Fruit fly (Drosophila melanogaster) whole organism, wandering third instar larva: ENCODE data around the gene Tlk.

Experiments
- Abd-B ChIP-seq: fragments of >200 bp; optimal IDR thresholded peaks from 2 replicates; lab custom pipeline; 2017; ENCODE audit warnings: missing biosample characterization, missing genetic modification characterization
- CG32264 ChIP-seq: fragments of 200-800 bp; sonication (Bioruptor generic); optimal IDR thresholded peaks from 2 replicates; lab custom pipeline; 2016; ENCODE audit warnings: missing biosample characterization, missing genetic modification characterization
- CG9705 ChIP-seq: fragments of 200-800 bp; sonication (Bioruptor generic); optimal IDR thresholded peaks from 2 replicates; lab custom pipeline; 2018; ENCODE audit warnings: missing biosample characterization, mild to moderate bottlenecking, missing genetic modification characterization
- CrebA ChIP-seq: fragments of 200-800 bp; sonication (Bioruptor generic); optimal IDR thresholded peaks from 2 replicates; lab custom pipeline; 2016; ENCODE audit warnings: missing biosample characterization, mild to moderate bottlenecking, missing genetic modification characterization, borderline replicate concordance
- Dfd ChIP-seq: fragments of >200 bp; optimal IDR thresholded peaks from 2 replicates; lab custom pipeline; 2017; ENCODE audit warnings: missing biosample characterization, missing genetic modification characterization
- Dif ChIP-seq: fragments of 200-275, 200-300 bp; sonication (Bioruptor generic); optimal IDR thresholded peaks from 2 replicates; lab custom pipeline; 2018; ENCODE audit warnings: missing biosample characterization, missing genetic modification characterization; ENCODE audit not compliant: partially characterized antibody
- GATAd ChIP-seq: sonication (Bioruptor generic); optimal IDR thresholded peaks from 2 replicates; lab custom pipeline; 2016; ENCODE audit warnings: missing biosample characterization, missing genetic modification characterization
- HLH106 ChIP-seq: fragments of 200-800 bp; optimal IDR thresholded peaks from 3 replicates; lab custom pipeline; 2019; ENCODE audit warnings: missing biosample characterization, mild to moderate bottlenecking, missing genetic modification characterization, moderate library complexity
- Hnf4 ChIP-seq: fragments of 200-800 bp; sonication (Bioruptor generic); optimal IDR thresholded peaks from 2 replicates; lab custom pipeline; 2016; ENCODE audit warnings: missing biosample characterization, mild to moderate bottlenecking, missing genetic modification characterization
- Hr78 ChIP-seq: fragments of >200 bp; optimal IDR thresholded peaks from 2 replicates; lab custom pipeline; 2017; ENCODE audit warnings: missing biosample characterization, missing genetic modification characterization
- Hr83 ChIP-seq: fragments of 200-300 bp; sonication (Bioruptor generic); optimal IDR thresholded peaks from 2 replicates; lab custom pipeline; 2016; ENCODE audit warnings: missing biosample characterization, mild to moderate bottlenecking, missing genetic modification characterization, moderate library complexity; ENCODE audit not compliant: poor library complexity, severe bottlenecking
- Jra ChIP-seq: sonication (Bioruptor generic); optimal IDR thresholded peaks from 2 replicates; lab custom pipeline; 2016; ENCODE audit warnings: missing biosample characterization, missing genetic modification characterization
- Mio ChIP-seq: sonication (Bioruptor generic); optimal IDR thresholded peaks from 2 replicates; lab custom pipeline; 2016; ENCODE audit warnings: missing biosample characterization, missing genetic modification characterization
- Myc ChIP-seq: fragments of >200 bp; optimal IDR thresholded peaks from 2 replicates; lab custom pipeline; 2017
- N ChIP-seq: fragments of >200 bp; optimal IDR thresholded peaks from 2 replicates; lab custom pipeline; 2018; ENCODE audit warnings: missing biosample characterization, missing external identifiers, missing genetic modification characterization
- OdsH ChIP-seq: fragments of 200-800 bp; sonication (Bioruptor generic); optimal IDR thresholded peaks from 2 replicates; lab custom pipeline; 2016; ENCODE audit warnings: missing biosample characterization, mild to moderate bottlenecking, missing genetic modification characterization
- Rel ChIP-seq, 2 experiments: fragments of 200-800 bp; sonication (Bioruptor generic) in 1 of 2; optimal IDR thresholded peaks; 2 replicates in 1 of 2; 3 replicates in 1 of 2; lab custom pipeline; 2016 to 2019; ENCODE audit warnings: mild to moderate bottlenecking in 2 of 2, missing biosample characterization in 2 of 2, missing genetic modification characterization in 2 of 2, moderate library complexity in 1 of 2
- Sp1 ChIP-seq: fragments of 200-800 bp; sonication (Bioruptor generic); optimal IDR thresholded peaks from 3 replicates; lab custom pipeline; 2019; ENCODE audit warnings: missing biosample characterization, mild to moderate bottlenecking, missing genetic modification characterization, moderate library complexity
- Vsx2 ChIP-seq: fragments of 200-300, 225-300 bp; sonication (Bioruptor generic); optimal IDR thresholded peaks from 2 replicates; lab custom pipeline; 2018; ENCODE audit warnings: missing biosample characterization, missing genetic modification characterization; ENCODE audit not compliant: partially characterized antibody
- br ChIP-seq: fragments of 200-800 bp; sonication (Bioruptor generic); optimal IDR thresholded peaks from 2 replicates; lab custom pipeline; 2016; ENCODE audit warnings: missing biosample characterization, missing genetic modification characterization
- brk ChIP-seq: fragments of 200-800 bp; sonication (Bioruptor generic); optimal IDR thresholded peaks from 2 replicates; lab custom pipeline; 2016; ENCODE audit warnings: missing biosample characterization, mild to moderate bottlenecking, missing genetic modification characterization
- dl ChIP-seq, 2 experiments: fragments of 175-275, 200-275 bp in 1 of 2; fragments of 200-275 bp in 1 of 2; sonication (Bioruptor generic); optimal IDR thresholded peaks; lab custom pipeline; 2018; ENCODE audit warnings: mild to moderate bottlenecking in 2 of 2, missing biosample characterization in 2 of 2, missing genetic modification characterization in 2 of 2, moderate library complexity in 2 of 2; ENCODE audit not compliant: partially characterized antibody in 2 of 2, insufficient read depth in 1 of 2
- dmrt93B ChIP-seq: fragments of 200-800 bp; sonication (Bioruptor generic); optimal IDR thresholded peaks from 2 replicates; lab custom pipeline; 2018; ENCODE audit warnings: missing biosample characterization, mild to moderate bottlenecking, missing genetic modification characterization
- dsf ChIP-seq: sonication (Bioruptor generic); optimal IDR thresholded peaks from 2 replicates; lab custom pipeline; 2016; ENCODE audit warnings: missing biosample characterization, missing genetic modification characterization, borderline replicate concordance
- ey ChIP-seq: fragments of 200-800 bp; sonication (Bioruptor generic); optimal IDR thresholded peaks from 2 replicates; lab custom pipeline; 2016; ENCODE audit warnings: missing biosample characterization, missing genetic modification characterization
- foxo ChIP-seq, 2 experiments: fragments of 200-800 bp; sonication (Bioruptor generic); optimal IDR thresholded peaks; 2 replicates in 1 of 2; 3 replicates in 1 of 2; lab custom pipeline; 2016 to 2017; ENCODE audit warnings: missing biosample characterization in 2 of 2, missing genetic modification characterization in 2 of 2
- fru ChIP-seq: fragments of 200-800 bp; sonication (Bioruptor generic); optimal IDR thresholded peaks from 3 replicates; lab custom pipeline; 2016; ENCODE audit warnings: missing biosample characterization, mild to moderate bottlenecking, missing genetic modification characterization
- h ChIP-seq: fragments of 200-800 bp; sonication (Bioruptor generic); optimal IDR thresholded peaks from 3 replicates; lab custom pipeline; 2016; ENCODE audit warnings: missing biosample characterization, mild to moderate bottlenecking, missing genetic modification characterization
- jim ChIP-seq: fragments of 175-275, 200-325 bp; sonication (Bioruptor generic); optimal IDR thresholded peaks from 2 replicates; lab custom pipeline; 2016; ENCODE audit warnings: missing biosample characterization, mild to moderate bottlenecking, missing genetic modification characterization
- lola ChIP-seq: fragments of >200 bp; optimal IDR thresholded peaks from 2 replicates; lab custom pipeline; 2017; ENCODE audit warnings: missing biosample characterization, missing genetic modification characterization
- pan ChIP-seq: fragments of >200 bp; optimal IDR thresholded peaks from 2 replicates; lab custom pipeline; 2017
- psq ChIP-seq: fragments of 200-800 bp; sonication (Bioruptor generic); optimal IDR thresholded peaks from 3 replicates; lab custom pipeline; 2017; ENCODE audit warnings: missing biosample characterization, mild to moderate bottlenecking, missing genetic modification characterization, moderate library complexity
- rgr ChIP-seq: fragments of 200-800 bp; sonication (Bioruptor generic); optimal IDR thresholded peaks from 3 replicates; lab custom pipeline; 2016; ENCODE audit warnings: missing biosample characterization, mild to moderate bottlenecking, missing genetic modification characterization
- sage ChIP-seq: fragments of 200-800 bp; sonication (Bioruptor generic); optimal IDR thresholded peaks from 2 replicates; lab custom pipeline; 2016; ENCODE audit warnings: missing biosample characterization, mild to moderate bottlenecking, missing genetic modification characterization
- sv ChIP-seq: fragments of 200-800 bp; sonication (Bioruptor generic); optimal IDR thresholded peaks from 3 replicates; lab custom pipeline; 2016; ENCODE audit warnings: missing biosample characterization, missing genetic modification characterization
- tai ChIP-seq: sonication (Bioruptor generic); optimal IDR thresholded peaks from 2 replicates; lab custom pipeline; 2016; ENCODE audit warnings: missing biosample characterization, missing genetic modification characterization
- usp ChIP-seq: fragments of >200 bp; optimal IDR thresholded peaks from 2 replicates; lab custom pipeline; 2017; ENCODE audit warnings: missing biosample characterization, missing genetic modification characterization
- woc ChIP-seq: sonication (Bioruptor generic); optimal IDR thresholded peaks from 2 replicates; lab custom pipeline; 2016; ENCODE audit warnings: missing biosample characterization, mild to moderate bottlenecking, missing genetic modification characterization

Gene Tlk

dm6 chrX:3750232-3751075, 30.6 kb downstream of the Tlk start:
- TF ChIP-seq lola (GFP tag; lab: Kevin White, UChicago) = no peak
- TF ChIP-seq usp = no peak
- TF ChIP-seq rgr (GFP tag; lab: Kevin White, UChicago) = peak; percentile 80
- TF ChIP-seq Jra (GFP tag; lab: Kevin White, UChicago) = peak; percentile 40
- no peak for TF ChIP-seq N (GFP tag; lab: Kevin White, UChicago)
- peak; percentile 61 for TF ChIP-seq Sp1 (GFP tag; lab: Kevin White, UChicago)
- TF ChIP-seq woc = peak; percentile 75
- TF ChIP-seq Hr83 (GFP tag; lab: Kevin White, UChicago) = no peak
- no peak for TF ChIP-seq jim
- TF ChIP-seq OdsH (GFP tag; lab: Kevin White, UChicago) = peak; percentile 72
- TF ChIP-seq dsf (GFP tag; lab: Kevin White, UChicago) = no peak
- no peak for TF ChIP-seq Vsx2
- no peak for TF ChIP-seq sage (GFP tag; lab: Kevin White, UChicago)
- no peak for TF ChIP-seq Dfd (GFP tag; lab: Kevin White, UChicago)
- TF ChIP-seq h (GFP tag; lab: Kevin White, UChicago) = peak; percentile 85
- peak; percentile 84 for TF ChIP-seq fru (GFP tag; lab: Kevin White, UChicago)
- TF ChIP-seq Dif (GFP tag; lab: Kevin White, UChicago) = no peak
- TF ChIP-seq Hnf4 (GFP tag; lab: Kevin White, UChicago) = peak; percentile 69
- TF ChIP-seq sv (GFP tag; lab: Kevin White, UChicago) = peak; percentile 53
- peak; percentile 84 for TF ChIP-seq ey (GFP tag; lab: Kevin White, UChicago)
- no peak for TF ChIP-seq Rel (GFP tag; optimal IDR thresholded peaks at IDR 0.05; lab: Kevin White, UChicago)
- TF ChIP-seq Rel (tag; optimal IDR thresholded peaks at IDR 0.05; lab: Kevin White, UChicago) = no peak
- peak; percentile 46 for TF ChIP-seq brk (GFP tag; lab: Kevin White, UChicago)
- TF ChIP-seq Hr78 = no peak
- TF ChIP-seq CrebA (GFP tag; lab: Kevin White, UChicago) = no peak
- TF ChIP-seq CG9705 = peak; percentile 64
- peak; percentile 60 for TF ChIP-seq psq (GFP tag; lab: Kevin White, UChicago)
- no peak for TF ChIP-seq GATAd (GFP tag; lab: Kevin White, UChicago)
- TF ChIP-seq foxo (GFP tag; optimal IDR thresholded peaks at IDR 0.05; lab: Kevin White, UChicago) = peak in 1 of 2 experiments; percentile 81
- no peak for TF ChIP-seq Mio (GFP tag; lab: Kevin White, UChicago)
- TF ChIP-seq dl (GFP tag; optimal IDR thresholded peaks at IDR 0.05; lab: Kevin White, UChicago; ENCODE audit: insufficient read depth in 1 of 2, partially characterized antibody in 2 of 2) = no peak
- no peak for TF ChIP-seq Myc (lab: Kevin White, UChicago)
- peak; percentile 79 for TF ChIP-seq br (GFP tag; lab: Kevin White, UChicago)
- peak; percentile 65 for TF ChIP-seq dmrt93B (GFP tag; lab: Kevin White, UChicago)
- peak; percentile 33 for TF ChIP-seq CG32264 (GFP tag; lab: Kevin White, UChicago)
- no peak for TF ChIP-seq Abd-B
- no peak for TF ChIP-seq tai (GFP tag; lab: Kevin White, UChicago)
- peak; percentile 78 for TF ChIP-seq HLH106 (tag; lab: Kevin White, UChicago)

- peak; percentile 73 for TF ChIP-seq dmrt93B (GFP tag; lab: Kevin White, UChicago)
- TF ChIP-seq Dfd (GFP tag; lab: Kevin White, UChicago) = peak; percentile 38
- no peak for TF ChIP-seq Mio (GFP tag; lab: Kevin White, UChicago)
- peak; percentile 76 for TF ChIP-seq psq (GFP tag; lab: Kevin White, UChicago)
- TF ChIP-seq HLH106 (tag; lab: Kevin White, UChicago) = peak; percentile 73
- TF ChIP-seq h (GFP tag; lab: Kevin White, UChicago) = peak; percentile 86
- peak; percentile 75 for TF ChIP-seq CG32264 (GFP tag; lab: Kevin White, UChicago)
- TF ChIP-seq Sp1 (GFP tag; lab: Kevin White, UChicago) = peak; percentile 87
- TF ChIP-seq Dif (GFP tag; lab: Kevin White, UChicago) = no peak
- peak; percentile 56 to 89 for TF ChIP-seq foxo (GFP tag; optimal IDR thresholded peaks at IDR 0.05; lab: Kevin White, UChicago)
- peak; percentile 69 for TF ChIP-seq woc
- peak; percentile 79 for TF ChIP-seq rgr (GFP tag; lab: Kevin White, UChicago)
- peak; percentile 62 for TF ChIP-seq Hnf4 (GFP tag; lab: Kevin White, UChicago)
- TF ChIP-seq CG9705 = peak; percentile 5
- TF ChIP-seq lola (GFP tag; lab: Kevin White, UChicago) = no peak
- no peak for TF ChIP-seq Rel (GFP tag; optimal IDR thresholded peaks at IDR 0.05; lab: Kevin White, UChicago)
- TF ChIP-seq Rel (tag; optimal IDR thresholded peaks at IDR 0.05; lab: Kevin White, UChicago) = peak; percentile 88
- no peak for TF ChIP-seq GATAd (GFP tag; lab: Kevin White, UChicago)
- no peak for TF ChIP-seq sv (GFP tag; lab: Kevin White, UChicago)
- TF ChIP-seq br (GFP tag; lab: Kevin White, UChicago) = peak; percentile 88
- TF ChIP-seq Abd-B = no peak
- TF ChIP-seq OdsH (GFP tag; lab: Kevin White, UChicago) = peak; percentile 85
- TF ChIP-seq usp = no peak
- TF ChIP-seq sage (GFP tag; lab: Kevin White, UChicago) = no peak
- peak; percentile 14 for TF ChIP-seq tai (GFP tag; lab: Kevin White, UChicago)
- no peak for TF ChIP-seq pan
- TF ChIP-seq Hr78 = no peak
- TF ChIP-seq Hr83 (GFP tag; lab: Kevin White, UChicago) = no peak
- no peak for TF ChIP-seq N (GFP tag; lab: Kevin White, UChicago)
- no peak for TF ChIP-seq Jra (GFP tag; lab: Kevin White, UChicago)
- TF ChIP-seq Vsx2 = no peak
- no peak for TF ChIP-seq jim
- TF ChIP-seq dl (GFP tag; optimal IDR thresholded peaks at IDR 0.05; lab: Kevin White, UChicago; ENCODE audit: insufficient read depth in 1 of 2, partially characterized antibody in 2 of 2) = no peak
- TF ChIP-seq dsf (GFP tag; lab: Kevin White, UChicago) = peak; percentile 50
- no peak for TF ChIP-seq Myc (lab: Kevin White, UChicago)
These were observed 41.7 kb downstream of the Tlk start for dm6 chrX:3761318-3762081.
